Fruit fly (Drosophila melanogaster) whole organism, wandering third instar larva: ENCODE results near the gene CG5188.

Source experiments
- Myc ChIP-seq: fragments of >200 bp; optimal IDR thresholded peaks from 2 replicates; lab custom pipeline; 2017
- usp ChIP-seq: fragments of >200 bp; optimal IDR thresholded peaks from 2 replicates; lab custom pipeline; 2017; ENCODE audit warnings: missing biosample characterization, missing genetic modification characterization

DNA sequence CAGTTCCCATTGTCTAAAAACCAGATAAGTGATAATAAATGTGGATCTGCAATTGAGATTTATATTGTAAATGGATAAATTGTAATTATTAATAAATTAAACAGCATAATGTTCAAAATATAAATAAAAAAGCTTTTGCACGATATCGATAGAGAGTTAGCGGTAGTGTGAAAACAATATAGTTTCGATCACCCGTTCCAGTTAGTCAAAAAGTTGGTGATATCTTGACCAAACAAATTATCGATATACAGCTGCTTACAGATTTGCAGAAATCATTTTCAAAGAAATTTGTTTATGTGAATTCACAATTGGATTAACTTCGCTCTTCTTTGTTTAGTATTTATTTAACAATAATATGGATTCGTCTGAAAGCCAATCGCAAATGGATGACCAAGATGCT, 10.5 kb downstream of the CG5188 start, which contains the start of gene Nse4:
- TF ChIP-seq usp (GFP tag; lab: Kevin White, UChicago) (no peak), Myc (lab: Kevin White, UChicago) (no peak)
